Fruit fly (Drosophila melanogaster) whole organism, wandering third instar larva: ENCODE data around the gene Arfrp1.

Experiments used
- Hr78 ChIP-seq: fragments of >200 bp; optimal IDR thresholded peaks from 2 replicates; lab custom pipeline; 2017; ENCODE audit warnings: missing biosample characterization, missing genetic modification characterization
- Mio ChIP-seq: sonication (Bioruptor generic); optimal IDR thresholded peaks from 2 replicates; lab custom pipeline; 2016; ENCODE audit warnings: missing biosample characterization, missing genetic modification characterization
- Vsx2 ChIP-seq: fragments of 200-300, 225-300 bp; sonication (Bioruptor generic); optimal IDR thresholded peaks from 2 replicates; lab custom pipeline; 2018; ENCODE audit warnings: missing biosample characterization, missing genetic modification characterization; ENCODE audit not compliant: partially characterized antibody
- br ChIP-seq: fragments of 200-800 bp; sonication (Bioruptor generic); optimal IDR thresholded peaks from 2 replicates; lab custom pipeline; 2016; ENCODE audit warnings: missing biosample characterization, missing genetic modification characterization
- dl ChIP-seq, 2 experiments: fragments of 175-275, 200-275 bp in 1 of 2; fragments of 200-275 bp in 1 of 2; sonication (Bioruptor generic); optimal IDR thresholded peaks; lab custom pipeline; 2018; ENCODE audit warnings: mild to moderate bottlenecking in 2 of 2, missing biosample characterization in 2 of 2, missing genetic modification characterization in 2 of 2, moderate library complexity in 2 of 2; ENCODE audit not compliant: partially characterized antibody in 2 of 2, insufficient read depth in 1 of 2
- foxo ChIP-seq, 2 experiments: fragments of 200-800 bp; sonication (Bioruptor generic); optimal IDR thresholded peaks; 2 replicates in 1 of 2; 3 replicates in 1 of 2; lab custom pipeline; 2016 to 2017; ENCODE audit warnings: missing biosample characterization in 2 of 2, missing genetic modification characterization in 2 of 2
- woc ChIP-seq: sonication (Bioruptor generic); optimal IDR thresholded peaks from 2 replicates; lab custom pipeline; 2016; ENCODE audit warnings: missing biosample characterization, mild to moderate bottlenecking, missing genetic modification characterization

DNA sequence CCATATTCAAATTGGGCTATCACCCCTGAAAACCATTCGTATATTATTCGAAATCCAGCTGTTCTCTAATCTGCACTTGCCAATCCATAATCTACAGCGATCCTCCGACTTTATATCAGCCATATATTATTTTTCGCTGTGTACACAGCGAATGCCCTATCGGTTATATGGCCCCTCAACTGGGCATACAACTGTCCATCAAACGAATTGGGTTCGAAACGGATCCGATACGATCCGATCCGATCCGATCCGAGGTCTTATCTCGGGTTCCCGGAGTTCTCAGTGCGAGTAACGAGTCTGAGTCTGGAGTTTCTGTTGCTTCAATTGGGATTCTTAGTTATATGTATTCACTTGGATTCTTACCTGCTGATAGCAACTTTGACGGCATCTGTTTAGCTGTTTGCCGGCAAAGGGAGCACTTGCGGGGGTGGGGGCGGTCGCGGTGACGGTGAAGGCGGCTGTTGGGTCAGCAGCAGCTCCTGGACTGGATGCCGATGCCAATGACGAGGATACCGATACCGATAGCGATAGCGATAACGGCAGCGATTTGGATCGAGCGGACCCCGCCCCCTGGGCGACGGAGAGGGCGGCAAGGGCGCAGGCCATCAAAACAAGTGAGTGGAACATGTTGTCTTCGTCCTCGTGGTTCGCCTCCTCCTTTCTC, 26.8 kb downstream of the Arfrp1 start:
- TF ChIP-seq dl (GFP tag; optimal IDR thresholded peaks at IDR 0.05; lab: Kevin White, UChicago; ENCODE audit: insufficient read depth in 1 of 2, partially characterized antibody in 2 of 2) (no peak), br (GFP tag; lab: Kevin White, UChicago) (no peak), Vsx2 (GFP tag; lab: Kevin White, UChicago) (no peak), Hr78 (GFP tag; lab: Kevin White, UChicago) (no peak), foxo (GFP tag; optimal IDR thresholded peaks at IDR 0.05; lab: Kevin White, UChicago) (no peak), Mio (GFP tag; lab: Kevin White, UChicago) (no peak), woc (GFP tag; lab: Kevin White, UChicago) (no peak)
